Worm (Caenorhabditis elegans): ENCODE measurements around the gene lido-16.

ce11 chrII:6469340-6469739 is 15.4 kb downstream of the lido-16 start:
- no peak for TF ChIP-seq dao-5 (tag; optimal IDR thresholded peaks at IDR 0.05)
- no peak for TF ChIP-seq W03F9.2 (tag; optimal IDR thresholded peaks at IDR 0.05)
- TF ChIP-seq him-1 (tag; optimal IDR thresholded peaks at IDR 0.05) = no peak
